Worm (Caenorhabditis elegans) whole organism, mixed stage, embryonic: ENCODE measurements around the gene spin-3.

Experiments
- M03D4.4 ChIP-seq: sonication (generic microtip); optimal IDR thresholded peaks from 2 replicates; lab custom pipeline; 2017; ENCODE audit warnings: mild to moderate bottlenecking, missing genetic modification characterization, missing compliant biosample characterization
- bed-3 ChIP-seq: fragments of 200-800 bp; sonication (Bioruptor generic); optimal IDR thresholded peaks from 3 replicates; lab custom pipeline; 2018; ENCODE audit warnings: mild to moderate bottlenecking, missing genetic modification characterization, moderate library complexity, missing compliant biosample characterization
- blmp-1 ChIP-seq: fragments of 150-350 bp; optimal IDR thresholded peaks from 2 replicates; lab custom pipeline; 2014; ENCODE audit warnings: missing biosample characterization, missing genetic modification characterization
- ceh-39 ChIP-seq: fragments of 150-350 bp; optimal IDR thresholded peaks from 2 replicates; lab custom pipeline; 2014; ENCODE audit warnings: missing biosample characterization, missing genetic modification characterization
- ceh-43 ChIP-seq: fragments of 200-800 bp; sonication (Bioruptor generic); optimal IDR thresholded peaks from 2 replicates; lab custom pipeline; 2018; ENCODE audit warnings: mild to moderate bottlenecking, missing genetic modification characterization, moderate library complexity, missing compliant biosample characterization
- ceh-83 ChIP-seq: fragments of 200-800 bp; sonication (Bioruptor generic); optimal IDR thresholded peaks from 2 replicates; lab custom pipeline; 2018; ENCODE audit warnings: mild to moderate bottlenecking, missing genetic modification characterization, missing compliant biosample characterization
- ces-1 ChIP-seq: fragments of 150-350 bp; optimal IDR thresholded peaks from 2 replicates; lab custom pipeline; 2014; ENCODE audit warnings: missing biosample characterization, missing genetic modification reagents, missing genetic modification characterization
- cnd-1 ChIP-seq: fragments of 200-800 bp; sonication (Bioruptor generic); optimal IDR thresholded peaks from 2 replicates; lab custom pipeline; 2018; ENCODE audit warnings: mild to moderate bottlenecking, missing genetic modification characterization, missing compliant biosample characterization
- drap-1 ChIP-seq: fragments of 200-800 bp; sonication (Bioruptor generic); optimal IDR thresholded peaks from 3 replicates; lab custom pipeline; 2018; ENCODE audit warnings: mild to moderate bottlenecking, missing genetic modification characterization, missing compliant biosample characterization
- elt-1 ChIP-seq: sonication (generic microtip); optimal IDR thresholded peaks from 2 replicates; lab custom pipeline; 2017; ENCODE audit warnings: missing genetic modification characterization, mild to moderate bottlenecking, missing compliant biosample characterization, antibody characterized with exemption, moderate library complexity, borderline replicate concordance; ENCODE audit not compliant: insufficient read depth
- elt-3 ChIP-seq: fragments of 150-350 bp; optimal IDR thresholded peaks from 2 replicates; lab custom pipeline; 2014; ENCODE audit warnings: missing biosample characterization, missing genetic modification characterization
- flh-1 ChIP-seq: fragments of 200-800 bp; sonication (Bioruptor generic); optimal IDR thresholded peaks from 2 replicates; lab custom pipeline; 2018; ENCODE audit warnings: mild to moderate bottlenecking, missing genetic modification characterization, moderate library complexity, missing compliant biosample characterization
- ham-2 ChIP-seq: fragments of 200-800 bp; sonication (Bioruptor generic); optimal IDR thresholded peaks from 2 replicates; lab custom pipeline; 2018; ENCODE audit warnings: mild to moderate bottlenecking, missing genetic modification characterization, missing compliant biosample characterization
- hlh-1 ChIP-seq: fragments of 150-350 bp; optimal IDR thresholded peaks from 2 replicates; lab custom pipeline; 2014; ENCODE audit warnings: missing biosample characterization, missing genetic modification reagents, missing genetic modification characterization
- lin-13 ChIP-seq: fragments of 150-350 bp; optimal IDR thresholded peaks from 2 replicates; lab custom pipeline; 2014; ENCODE audit warnings: missing biosample characterization, missing genetic modification characterization
- lin-32 ChIP-seq: fragments of 200-800 bp; sonication (Bioruptor generic); optimal IDR thresholded peaks from 2 replicates; lab custom pipeline; 2018; ENCODE audit warnings: mild to moderate bottlenecking, missing genetic modification characterization, missing compliant biosample characterization
- lsy-2 ChIP-seq: fragments of 150-350 bp; optimal IDR thresholded peaks from 2 replicates; lab custom pipeline; 2014; ENCODE audit warnings: missing biosample characterization, missing genetic modification characterization
- mab-5 ChIP-seq: fragments of 150-350 bp; optimal IDR thresholded peaks from 2 replicates; lab custom pipeline; 2014; ENCODE audit warnings: missing biosample characterization, missing genetic modification characterization
- mep-1 ChIP-seq: fragments of 150-350 bp; optimal IDR thresholded peaks from 2 replicates; lab custom pipeline; 2017; ENCODE audit warnings: missing biosample characterization, missing genetic modification reagents, missing genetic modification characterization, inconsistent platforms
- mls-2 ChIP-seq: sonication (generic microtip); optimal IDR thresholded peaks from 2 replicates; lab custom pipeline; 2016; ENCODE audit warnings: mild to moderate bottlenecking, missing genetic modification characterization, moderate library complexity, missing compliant biosample characterization
- nhr-12 ChIP-seq: fragments of 150-350 bp; optimal IDR thresholded peaks from 2 replicates; lab custom pipeline; 2014; ENCODE audit warnings: missing biosample characterization, missing genetic modification characterization
- nhr-2 ChIP-seq: fragments of 150-350 bp; optimal IDR thresholded peaks from 2 replicates; lab custom pipeline; 2014; ENCODE audit warnings: missing biosample characterization, missing genetic modification characterization
- nhr-237 ChIP-seq: fragments of 150-350 bp; optimal IDR thresholded peaks from 2 replicates; lab custom pipeline; 2014; ENCODE audit warnings: missing biosample characterization, missing genetic modification characterization
- nhr-28 ChIP-seq: fragments of 150-350 bp; optimal IDR thresholded peaks from 2 replicates; lab custom pipeline; 2014; ENCODE audit warnings: missing biosample characterization, missing genetic modification characterization
- nhr-76 ChIP-seq: sonication (generic microtip); optimal IDR thresholded peaks from 2 replicates; lab custom pipeline; 2017; ENCODE audit warnings: missing biosample characterization, missing genetic modification characterization
- pha-4 ChIP-seq: fragments of 150-350 bp; optimal IDR thresholded peaks from 2 replicates; lab custom pipeline; 2018; ENCODE audit warnings: missing biosample characterization, missing genetic modification reagents, missing genetic modification characterization
- sem-2 ChIP-seq: fragments of 200-800 bp; sonication (Bioruptor generic); optimal IDR thresholded peaks from 2 replicates; lab custom pipeline; 2018; ENCODE audit warnings: mild to moderate bottlenecking, missing genetic modification characterization, missing compliant biosample characterization
- snpc-4 ChIP-seq: fragments of 150-350 bp; optimal IDR thresholded peaks from 2 replicates; lab custom pipeline; 2014; ENCODE audit warnings: missing biosample characterization, missing genetic modification characterization
- sptf-1 ChIP-seq: sonication (generic microtip); optimal IDR thresholded peaks from 2 replicates; lab custom pipeline; 2017; ENCODE audit warnings: mild to moderate bottlenecking, missing genetic modification characterization, moderate library complexity, missing compliant biosample characterization
- tbx-8 ChIP-seq: fragments of 200-800 bp; sonication (Bioruptor generic); optimal IDR thresholded peaks from 2 replicates; lab custom pipeline; 2018; ENCODE audit warnings: mild to moderate bottlenecking, missing genetic modification characterization, moderate library complexity, missing compliant biosample characterization
- unc-120 ChIP-seq: sonication (generic microtip); optimal IDR thresholded peaks from 2 replicates; lab custom pipeline; 2017; ENCODE audit warnings: missing genetic modification characterization, missing compliant biosample characterization; ENCODE audit not compliant: poor library complexity, severe bottlenecking
- unc-39 ChIP-seq: fragments of 150-350 bp; optimal IDR thresholded peaks from 2 replicates; lab custom pipeline; 2014; ENCODE audit warnings: missing biosample characterization, missing genetic modification characterization
- unc-62 ChIP-seq: fragments of 150-350 bp; optimal IDR thresholded peaks from 2 replicates; lab custom pipeline; 2014; ENCODE audit warnings: missing biosample characterization, missing genetic modification reagents, missing genetic modification characterization
- zip-8 ChIP-seq: fragments of 150-350 bp; optimal IDR thresholded peaks from 2 replicates; lab custom pipeline; 2014; ENCODE audit warnings: missing biosample characterization, missing genetic modification characterization
- ztf-11 ChIP-seq: fragments of 150-350 bp; optimal IDR thresholded peaks from 2 replicates; lab custom pipeline; 2014; ENCODE audit warnings: missing biosample characterization, missing genetic modification characterization

spin-3 gene

ce11 chrX:13134807-13135206 lies 4.8 kb downstream of the spin-3 start, which contains the start of gene F09A5.2:
F09A5.2 (plus strand) TSS chrX:13135107.
- TF ChIP-seq elt-3 (no peak), ham-2 (no peak), pha-4 (tag; lab: Kevin White, UChicago) (no peak), nhr-76 (tag; lab: Kevin White, UChicago) (no peak), lsy-2 (tag; lab: Kevin White, UChicago) (no peak), hlh-1 (tag; lab: Kevin White, UChicago) (no peak), cnd-1 (tag; lab: Kevin White, UChicago) (no peak), mep-1 (no peak)

ce11 chrX:13139493-13139892 lies 9.4 kb downstream of the spin-3 start, which contains the start of gene ttr-34:
ttr-34 (plus strand) TSS chrX:13139793.
- TF ChIP-seq lsy-2 (tag; lab: Kevin White, UChicago) (no peak), bed-3 (GFP tag; lab: Kevin White, UChicago) (no peak), drap-1 (no peak), nhr-76 (tag; lab: Kevin White, UChicago) (no peak), nhr-237 (no peak), snpc-4 (tag; lab: Kevin White, UChicago) (no peak), unc-62 (no peak), ces-1 (GFP tag; lab: Kevin White, UChicago) (no peak), lin-13 (tag; lab: Kevin White, UChicago) (no peak), unc-120 (tag; lab: Kevin White, UChicago) (no peak), ham-2 (no peak), zip-8 (tag; lab: Kevin White, UChicago) (no peak), mls-2 (no peak), blmp-1 (tag; lab: Kevin White, UChicago) (no peak), sptf-1 (tag; lab: Kevin White, UChicago) (no peak)

DNA sequence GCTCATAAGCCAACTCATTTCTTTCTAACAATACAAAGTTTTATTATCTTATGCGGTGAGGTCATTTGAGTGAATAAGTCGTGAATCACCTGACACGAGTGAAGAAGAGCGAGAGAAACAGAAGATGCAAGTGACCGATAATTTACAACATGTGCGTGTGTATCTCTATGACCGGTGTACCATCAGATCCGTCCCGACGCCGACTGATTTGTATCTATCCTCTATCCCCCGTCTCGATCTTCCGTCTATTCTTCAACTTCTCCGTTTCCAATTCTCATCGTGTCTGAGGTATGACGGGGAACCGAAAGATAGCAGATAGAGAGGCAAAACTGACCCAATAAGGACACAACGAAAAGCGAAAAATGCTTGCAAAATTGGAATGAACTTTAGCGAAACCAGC lies 11.4 kb downstream of the spin-3 start, which contains the start of gene F09A5.3:
TSS of gene F09A5.3 (plus strand) at position 162 of the 400 bp plus-strand sequence.
- TF ChIP-seq hlh-1 (tag; lab: Kevin White, UChicago) (peak; percentile 76), elt-3 (peak; percentile 11), unc-62 (peak; percentile 76), ham-2 (peak; percentile 82), drap-1 (no peak), flh-1 (GFP tag; lab: Kevin White, UChicago) (no peak), mab-5 (tag; lab: Kevin White, UChicago) (no peak), elt-1 (peak; percentile 98), blmp-1 (tag; lab: Kevin White, UChicago) (peak; percentile 6), nhr-2 (tag; lab: Kevin White, UChicago) (peak; percentile 59)

DNA sequence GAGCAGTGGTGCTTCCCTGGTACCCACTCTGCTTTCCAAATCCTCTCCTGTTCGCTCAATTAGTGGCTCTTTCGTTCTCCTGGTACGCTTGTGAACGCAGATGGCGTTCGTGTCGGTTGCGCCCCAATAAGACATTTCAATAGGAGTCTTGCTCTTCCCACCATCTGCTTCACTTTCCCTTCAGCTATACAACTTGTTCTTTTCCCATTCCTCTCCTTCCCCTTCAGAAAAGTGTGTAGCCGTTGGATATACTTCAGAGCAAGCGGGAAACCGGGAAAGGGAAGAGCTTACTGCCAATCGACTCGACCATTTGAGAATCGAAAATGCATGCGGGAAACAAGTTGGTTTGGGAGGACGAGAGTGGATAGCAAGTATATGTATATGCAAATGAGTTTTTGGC lies 13.2 kb downstream of the spin-3 start:
- TF ChIP-seq unc-62 (no peak), tbx-8 (GFP tag; lab: Kevin White, UChicago) (no peak), ceh-83 (GFP tag; lab: Kevin White, UChicago) (no peak), mls-2 (no peak), lin-32 (GFP tag; lab: Kevin White, UChicago) (peak; percentile 53), cnd-1 (tag; lab: Kevin White, UChicago) (peak; percentile 91), nhr-76 (tag; lab: Kevin White, UChicago) (no peak), ces-1 (GFP tag; lab: Kevin White, UChicago) (peak; percentile 71), lin-13 (tag; lab: Kevin White, UChicago) (no peak), hlh-1 (tag; lab: Kevin White, UChicago) (no peak)

- TF ChIP-seq drap-1 = peak; percentile 69
- TF ChIP-seq nhr-2 (tag; lab: Kevin White, UChicago) = peak; percentile 0
- peak; percentile 39 for TF ChIP-seq ztf-11
- no peak for TF ChIP-seq zip-8 (tag; lab: Kevin White, UChicago)
- TF ChIP-seq mab-5 (tag; lab: Kevin White, UChicago) = no peak
- TF ChIP-seq sem-2 (GFP tag; lab: Kevin White, UChicago) = no peak
- no peak for TF ChIP-seq ceh-83 (GFP tag; lab: Kevin White, UChicago)
- no peak for TF ChIP-seq unc-39 (tag; lab: Kevin White, UChicago)
- no peak for TF ChIP-seq lsy-2 (tag; lab: Kevin White, UChicago)
- peak; percentile 94 for TF ChIP-seq ham-2
- no peak for TF ChIP-seq nhr-28
- TF ChIP-seq elt-3 = no peak
- TF ChIP-seq nhr-76 (tag; lab: Kevin White, UChicago) = no peak
- TF ChIP-seq tbx-8 (GFP tag; lab: Kevin White, UChicago) = no peak
- TF ChIP-seq pha-4 (tag; lab: Kevin White, UChicago) = peak; percentile 37
- TF ChIP-seq flh-1 (GFP tag; lab: Kevin White, UChicago) = no peak
- TF ChIP-seq ceh-43 (GFP tag; lab: Kevin White, UChicago) = no peak
- TF ChIP-seq mls-2 = peak; percentile 60
- TF ChIP-seq cnd-1 (tag; lab: Kevin White, UChicago) = peak; percentile 53
- peak; percentile 81 for TF ChIP-seq M03D4.4 (tag; lab: Kevin White, UChicago)
- TF ChIP-seq sptf-1 (tag; lab: Kevin White, UChicago) = peak; percentile 62
- peak; percentile 31 for TF ChIP-seq lin-32 (GFP tag; lab: Kevin White, UChicago)
- no peak for TF ChIP-seq blmp-1 (tag; lab: Kevin White, UChicago)
- TF ChIP-seq lin-13 (tag; lab: Kevin White, UChicago) = peak; percentile 51
- TF ChIP-seq ceh-39 (tag; lab: Kevin White, UChicago) = no peak
- TF ChIP-seq elt-1 = peak; percentile 25
- TF ChIP-seq unc-62 = peak; percentile 70
- peak; percentile 49 for TF ChIP-seq nhr-12 (tag; lab: Kevin White, UChicago)
- TF ChIP-seq nhr-237 = no peak
- peak; percentile 60 for TF ChIP-seq hlh-1 (tag; lab: Kevin White, UChicago)
Measured at ce11 chrX:13143762-13144732, 14.0 kb downstream of the spin-3 start.
